Fruit fly (Drosophila melanogaster) whole organism, embryonic: ENCODE data around the gene Dhdds.

Source experiments
- Adf1 ChIP-seq: fragments of 200-800 bp; sonication (Bioruptor generic); IDR thresholded peaks from 2 replicates; pipeline ENCODE4 v1.3.6; 2022; ENCODE audit warnings: missing biosample characterization, missing genetic modification characterization
- Aef1 ChIP-seq: fragments of 200-800 bp; sonication (Bioruptor generic); IDR thresholded peaks from 3 replicates; pipeline ENCODE4 v1.3.6; 2022; ENCODE audit warnings: missing biosample characterization, missing genetic modification characterization
- Awh ChIP-seq: fragments of 200-800 bp; sonication (Bioruptor generic); IDR thresholded peaks from 2 replicates; pipeline ENCODE4, ENCODE4 v1.3.6; 2022; ENCODE audit warnings: missing biosample characterization, missing genetic modification characterization
- CG10543 ChIP-seq: fragments of 200-800 bp; sonication (Bioruptor generic); optimal IDR thresholded peaks from 3 replicates; lab custom pipeline; 2017; ENCODE audit warnings: missing biosample characterization, mild to moderate bottlenecking, missing genetic modification characterization, moderate library complexity
- CG12219 ChIP-seq: fragments of 200-800 bp; sonication (Bioruptor generic); optimal IDR thresholded peaks from 3 replicates; lab custom pipeline; 2018; ENCODE audit warnings: missing biosample characterization, mild to moderate bottlenecking, missing genetic modification characterization
- CG1233 ChIP-seq: fragments of 200-800 bp; sonication (Bioruptor generic); optimal IDR thresholded peaks from 4 replicates; lab custom pipeline; 2018; ENCODE audit warnings: missing biosample characterization, mild to moderate bottlenecking, missing genetic modification characterization
- CG12942 ChIP-seq: fragments of 200-800 bp; sonication (Bioruptor generic); optimal IDR thresholded peaks from 3 replicates; lab custom pipeline; 2016; ENCODE audit warnings: missing biosample characterization, missing genetic modification characterization
- CG13123 ChIP-seq: fragments of 200-800 bp; sonication (Bioruptor generic); optimal IDR thresholded peaks from 2 replicates; lab custom pipeline; 2016; ENCODE audit warnings: missing biosample characterization, missing genetic modification characterization
- CG14667 ChIP-seq: fragments of 200-800 bp; sonication (Bioruptor generic); IDR thresholded peaks from 2 replicates; pipeline ENCODE4 v1.3.6; 2022; ENCODE audit warnings: missing biosample characterization, missing genetic modification characterization
- CG15601 ChIP-seq: fragments of 200-800 bp; sonication (Bioruptor generic); optimal IDR thresholded peaks from 3 replicates; lab custom pipeline; 2019; ENCODE audit warnings: missing biosample characterization, mild to moderate bottlenecking, missing genetic modification characterization, moderate library complexity
- CG17186 ChIP-seq: fragments of 200-800 bp; sonication (Bioruptor generic); optimal IDR thresholded peaks from 3 replicates; lab custom pipeline; 2017; ENCODE audit warnings: missing biosample characterization, missing genetic modification reagents, missing genetic modification characterization
- CG18011 ChIP-seq: fragments of 200-800 bp; sonication (Bioruptor generic); optimal IDR thresholded peaks from 2 replicates; lab custom pipeline; 2017; ENCODE audit warnings: missing biosample characterization, missing genetic modification characterization, mild to moderate bottlenecking, moderate library complexity, missing genotype
- CG3995 ChIP-seq: fragments of 200-800 bp; sonication (Bioruptor generic); optimal IDR thresholded peaks from 3 replicates; lab custom pipeline; 2016; ENCODE audit warnings: missing biosample characterization, missing genetic modification characterization
- CG4404 ChIP-seq: fragments of 200-800 bp; sonication (Bioruptor generic); IDR thresholded peaks from 2 replicates; pipeline ENCODE4 v1.3.6; 2022; ENCODE audit warnings: missing biosample characterization, missing genetic modification characterization
- D ChIP-seq, 2 experiments: fragments of 200-800 bp in 1 of 2; fragments of >200 bp in 1 of 2; sonication (Bioruptor generic) in 1 of 2; optimal IDR thresholded peaks; 2 replicates in 1 of 2; 3 replicates in 1 of 2; lab custom pipeline; 2017; ENCODE audit warnings: mild to moderate bottlenecking in 1 of 2, missing biosample characterization in 1 of 2, missing genetic modification characterization in 1 of 2, missing genetic modification reagents in 1 of 2
- Fer2 ChIP-seq: fragments of 200-800 bp; sonication (Bioruptor generic); optimal IDR thresholded peaks from 2 replicates; lab custom pipeline; 2018; ENCODE audit warnings: missing biosample characterization, mild to moderate bottlenecking, missing genetic modification characterization, moderate library complexity
- Fer3 ChIP-seq: fragments of 200-800 bp; sonication (Bioruptor generic); optimal IDR thresholded peaks from 2 replicates; lab custom pipeline; 2018; ENCODE audit warnings: missing biosample characterization, mild to moderate bottlenecking, missing genetic modification characterization, moderate library complexity
- HHEX ChIP-seq: fragments of 200-800 bp; sonication (Bioruptor generic); optimal IDR thresholded peaks from 3 replicates; lab custom pipeline; 2017; ENCODE audit warnings: missing biosample characterization, mild to moderate bottlenecking, missing genetic modification characterization, missing genetic modification reagents
- Mrtf ChIP-seq: fragments of 200-800 bp; sonication (Bioruptor generic); IDR thresholded peaks from 3 replicates; pipeline ENCODE4 v1.3.6; 2022; ENCODE audit warnings: missing biosample characterization, missing genetic modification characterization
- Opbp ChIP-seq: fragments of 200-800 bp; sonication (Bioruptor generic); IDR thresholded peaks from 3 replicates; pipeline ENCODE4 v1.3.6; 2022; ENCODE audit warnings: missing biosample characterization, missing genetic modification characterization; ENCODE audit not compliant: partially characterized antibody
- Poxn ChIP-seq: fragments of 200-800 bp; sonication (Bioruptor generic); IDR thresholded peaks from 2 replicates; pipeline ENCODE4 v1.3.6; 2022; ENCODE audit warnings: missing biosample characterization, missing genetic modification characterization
- Ptx1 ChIP-seq: fragments of 200-800 bp; sonication (Bioruptor generic); IDR thresholded peaks from 2 replicates; pipeline ENCODE4 v1.3.6; 2022; ENCODE audit warnings: missing biosample characterization, missing genetic modification characterization
- Ravus ChIP-seq: fragments of 200-800 bp; sonication (Bioruptor generic); IDR thresholded peaks from 2 replicates; pipeline ENCODE4 v1.3.6; 2022; ENCODE audit warnings: missing biosample characterization, missing genetic modification characterization
- Sry-δ ChIP-seq: fragments of 200-800 bp; sonication (Bioruptor generic); optimal IDR thresholded peaks from 2 replicates; lab custom pipeline; 2016; ENCODE audit warnings: missing biosample characterization, missing genetic modification characterization
- Trl ChIP-seq, 3 experiments: fragments of >200 bp in 2 of 3; fragments of 200-800 bp in 1 of 3; sonication (Bioruptor generic) in 1 of 3; optimal IDR thresholded peaks; 2 replicates in 1 of 3; 3 replicates in 2 of 3; lab custom pipeline; 2016 to 2017; ENCODE audit warnings: missing biosample characterization in 1 of 3, missing genetic modification characterization in 1 of 3
- Usf ChIP-seq: fragments of 200-800 bp; sonication (Bioruptor generic); optimal IDR thresholded peaks from 2 replicates; lab custom pipeline; 2017; ENCODE audit warnings: missing genotype, missing biosample characterization, missing genetic modification characterization
- br ChIP-seq: fragments of >200 bp; optimal IDR thresholded peaks from 2 replicates; lab custom pipeline; 2017
- cas ChIP-seq: fragments of 200-800 bp; sonication (Bioruptor generic); IDR thresholded peaks from 2 replicates; pipeline ENCODE4 v1.3.6; 2022; ENCODE audit warnings: missing biosample characterization, missing genetic modification characterization
- cato ChIP-seq: fragments of 200-800 bp; sonication (Bioruptor generic); optimal IDR thresholded peaks from 2 replicates; lab custom pipeline; 2016; ENCODE audit warnings: missing biosample characterization, missing genetic modification characterization, borderline replicate concordance
- ci ChIP-seq: fragments of 200-800 bp; sonication (Bioruptor generic); IDR thresholded peaks from 3 replicates; pipeline ENCODE4 v1.3.6; 2022; ENCODE audit warnings: missing biosample characterization, missing genetic modification characterization
- crol ChIP-seq: fragments of 200-800 bp; sonication (Bioruptor generic); IDR thresholded peaks from 2 replicates; pipeline ENCODE4 v1.3.6; 2022; ENCODE audit warnings: missing biosample characterization, missing genetic modification characterization
- da ChIP-seq: fragments of 200-800 bp; sonication (Bioruptor generic); optimal IDR thresholded peaks from 2 replicates; lab custom pipeline; 2016; ENCODE audit warnings: missing biosample characterization, missing genetic modification characterization
- eve ChIP-seq, 2 experiments: fragments of >200 bp; optimal IDR thresholded peaks; 2 replicates each; lab custom pipeline; 2017; ENCODE audit warnings: missing biosample characterization in 2 of 2, missing genetic modification characterization in 2 of 2
- gce ChIP-seq: fragments of 200-800 bp; sonication (Bioruptor generic); IDR thresholded peaks from 3 replicates; pipeline ENCODE4 v1.3.6; 2022; ENCODE audit warnings: missing biosample characterization, missing genetic modification characterization
- gcm ChIP-seq: fragments of 200-800 bp; sonication (Bioruptor generic); optimal IDR thresholded peaks from 2 replicates; lab custom pipeline; 2019; ENCODE audit warnings: missing biosample characterization, mild to moderate bottlenecking, missing genetic modification characterization, moderate library complexity
- gro ChIP-seq: fragments of 200-800 bp; sonication (Bioruptor generic); optimal IDR thresholded peaks from 2 replicates; lab custom pipeline; 2016; ENCODE audit warnings: missing biosample characterization, missing genetic modification characterization
- gsb-n ChIP-seq: fragments of 200-800 bp; sonication (Bioruptor generic); optimal IDR thresholded peaks from 3 replicates; lab custom pipeline; 2018; ENCODE audit warnings: missing biosample characterization, mild to moderate bottlenecking, missing genetic modification characterization
- ind ChIP-seq: fragments of 200-800 bp; sonication (Bioruptor generic); optimal IDR thresholded peaks from 3 replicates; lab custom pipeline; 2016; ENCODE audit warnings: missing biosample characterization, missing genetic modification characterization
- luna ChIP-seq: fragments of 200-800 bp; sonication (Bioruptor generic); optimal IDR thresholded peaks from 2 replicates; lab custom pipeline; 2016; ENCODE audit warnings: missing biosample characterization, missing genetic modification characterization
- org-1 ChIP-seq: fragments of 200-800 bp; sonication (Bioruptor generic); optimal IDR thresholded peaks from 2 replicates; lab custom pipeline; 2017; ENCODE audit warnings: missing biosample characterization, missing genetic modification characterization
- phol ChIP-seq: fragments of 200-800 bp; sonication (Bioruptor generic); optimal IDR thresholded peaks from 3 replicates; lab custom pipeline; 2018; ENCODE audit warnings: missing biosample characterization, mild to moderate bottlenecking, missing genetic modification characterization, moderate library complexity
- pzg ChIP-seq: fragments of 200-800 bp; sonication (Bioruptor generic); optimal IDR thresholded peaks from 3 replicates; lab custom pipeline; 2018; ENCODE audit warnings: missing biosample characterization, mild to moderate bottlenecking, missing genetic modification characterization, moderate library complexity
- sens-2 ChIP-seq: fragments of 200-800 bp; sonication (Bioruptor generic); IDR thresholded peaks from 2 replicates; pipeline ENCODE4 v1.3.6; 2022; ENCODE audit warnings: missing biosample characterization, missing genetic modification characterization
- sim ChIP-seq: fragments of 200-800 bp; sonication (Bioruptor generic); IDR thresholded peaks from 2 replicates; pipeline ENCODE4 v1.3.6; 2022; ENCODE audit warnings: missing biosample characterization, missing genetic modification characterization
- tap ChIP-seq: fragments of 200-800 bp; optimal IDR thresholded peaks from 3 replicates; lab custom pipeline; 2019; ENCODE audit warnings: missing biosample characterization, mild to moderate bottlenecking, missing genetic modification characterization, moderate library complexity
- unc-4 ChIP-seq: fragments of 200-800 bp; sonication (Bioruptor generic); IDR thresholded peaks from 2 replicates; pipeline ENCODE4 v1.3.6; 2022; ENCODE audit warnings: missing biosample characterization, missing genetic modification characterization; ENCODE audit not compliant: partially characterized antibody
- vfl ChIP-seq: fragments of 200-800 bp; sonication (Bioruptor generic); optimal IDR thresholded peaks from 2 replicates; lab custom pipeline; 2016; ENCODE audit warnings: missing biosample characterization, missing genetic modification characterization
- zen ChIP-seq: fragments of 200-800 bp; sonication (Bioruptor generic); optimal IDR thresholded peaks from 3 replicates; lab custom pipeline; 2018; ENCODE audit warnings: missing biosample characterization, mild to moderate bottlenecking, missing genetic modification characterization, moderate library complexity

The Dhdds gene

dm6 chrX:7908239-7909068 is 24.7 kb downstream of the Dhdds start, which contains the start of the genes dpr14 and spidey:
Gene dpr14, minus strand, starts transcription at chrX:7908286.
Gene spidey, plus strand, starts transcription at chrX:7908931.
- TF ChIP-seq Ravus (GFP tag; lab: Robert Waterston, UW) = peak; percentile 67
- peak; percentile 56 for TF ChIP-seq luna
- no peak for TF ChIP-seq eve (GFP tag; optimal IDR thresholded peaks at IDR 0.05; lab: Kevin White, UChicago)
- TF ChIP-seq gsb-n = peak; percentile 87
- peak; percentile 73 for TF ChIP-seq zen (tag; lab: Kevin White, UChicago)
- peak; percentile 93 for TF ChIP-seq gcm (GFP tag; lab: Kevin White, UChicago)
- TF ChIP-seq cato (GFP tag; lab: Kevin White, UChicago) = peak; percentile 76
- TF ChIP-seq CG1233 = peak; percentile 85
- TF ChIP-seq crol (GFP tag; lab: Robert Waterston, UW) = peak; percentile 89
- peak; percentile 71 for TF ChIP-seq CG18011 (GFP tag; lab: Kevin White, UChicago)
- TF ChIP-seq pzg = peak; percentile 29
- TF ChIP-seq CG4404 = peak; percentile 69
- peak; percentile 51 for TF ChIP-seq CG13123 (GFP tag; lab: Kevin White, UChicago)
- TF ChIP-seq tap = peak; percentile 91
- peak; percentile 93 for TF ChIP-seq Ptx1
- TF ChIP-seq Awh (GFP tag; lab: Robert Waterston, UW) = peak; percentile 79
- peak; percentile 86 for TF ChIP-seq phol (tag; lab: Kevin White, UChicago)
- peak; percentile 74 for TF ChIP-seq CG12942
- peak; percentile 46; the same call in 1 of the 2 replicates for TF ChIP-seq sens-2 (GFP tag; lab: Robert Waterston, UW)
- TF ChIP-seq Fer2 (tag; lab: Kevin White, UChicago) = peak; percentile 86
- peak; percentile 94 for TF ChIP-seq ci (GFP tag; lab: Robert Waterston, UW)
- TF ChIP-seq Aef1 (GFP tag; lab: Robert Waterston, UW) = peak; percentile 90
- TF ChIP-seq CG3995 (GFP tag; lab: Kevin White, UChicago) = peak; percentile 55
- TF ChIP-seq Sry-δ (GFP tag; lab: Kevin White, UChicago) = peak; percentile 45
- TF ChIP-seq da (GFP tag; lab: Kevin White, UChicago) = peak; percentile 63
- TF ChIP-seq br (lab: Kevin White, UChicago) = no peak
- TF ChIP-seq vfl (GFP tag; lab: Kevin White, UChicago) = peak; percentile 80
- TF ChIP-seq CG10543 (GFP tag; lab: Kevin White, UChicago) = peak; percentile 95
- peak; percentile 67; the same call in 1 of the 2 replicates for TF ChIP-seq cas (GFP tag; lab: Robert Waterston, UW)
- peak; percentile 90 for TF ChIP-seq ind (GFP tag; lab: Kevin White, UChicago)
- TF ChIP-seq Trl (optimal IDR thresholded peaks at IDR 0.05; lab: Kevin White, UChicago) = peak in 1 of 2 experiments; percentile 19
- peak; percentile 87 for TF ChIP-seq Trl (GFP tag; optimal IDR thresholded peaks at IDR 0.05; lab: Kevin White, UChicago)
- TF ChIP-seq Poxn = peak; percentile 75
- peak; percentile 93 for TF ChIP-seq Fer3 (tag; lab: Kevin White, UChicago)
- no peak for TF ChIP-seq D (optimal IDR thresholded peaks at IDR 0.05; lab: Kevin White, UChicago)
- peak; percentile 86 for TF ChIP-seq D (GFP tag; optimal IDR thresholded peaks at IDR 0.05; lab: Kevin White, UChicago)
- peak; percentile 89 for TF ChIP-seq CG12219 (GFP tag; lab: Kevin White, UChicago)
- TF ChIP-seq CG14667 (GFP tag; lab: Robert Waterston, UW) = peak; percentile 86
- TF ChIP-seq Adf1 (GFP tag; lab: Robert Waterston, UW) = peak; percentile 83; the same call in 1 of the 2 replicates
- peak; percentile 92 for TF ChIP-seq gro (GFP tag; lab: Kevin White, UChicago)
- no peak for TF ChIP-seq CG17186 (GFP tag; lab: Kevin White, UChicago)
- TF ChIP-seq Opbp = 0 out of 3 replicates have a peak, but pooled peaks have one; percentile 7
- peak; percentile 75; the same call in 1 of the 3 replicates for TF ChIP-seq gce (GFP tag; lab: Robert Waterston, UW)
- TF ChIP-seq CG15601 (tag; lab: Kevin White, UChicago) = peak; percentile 84
- peak; percentile 89 for TF ChIP-seq org-1 (GFP tag; lab: Kevin White, UChicago)
- TF ChIP-seq HHEX (GFP tag; lab: Kevin White, UChicago) = peak; percentile 93
- peak; percentile 64; the same call in 1 of the 2 replicates for TF ChIP-seq sim (GFP tag; lab: Robert Waterston, UW)
- TF ChIP-seq Mrtf (GFP tag; lab: Robert Waterston, UW) = peak; percentile 86
- TF ChIP-seq unc-4 (GFP tag; lab: Robert Waterston, UW) = peak; percentile 42
- TF ChIP-seq Usf (GFP tag; lab: Kevin White, UChicago) = peak; percentile 64
